Worm (Caenorhabditis elegans): ENCODE data around the gene ZK262.20.
"Not testable (repeated sequence)": the region's sequence is repeated elsewhere in the genome, so short reads cannot be mapped to it uniquely, and the experiment has no call there.

ZK262.20 gene

ce11 chrV:18426280-18426679 lies 8.6 kb downstream of the ZK262.20 start, which contains the start of gene srw-83:
Gene srw-83, plus strand, starts transcription at chrV:18426580.
- TF ChIP-seq W03F9.2 (tag; optimal IDR thresholded peaks at IDR 0.05) (no peak), him-1 (tag; optimal IDR thresholded peaks at IDR 0.05) (no peak), dao-5 (tag; optimal IDR thresholded peaks at IDR 0.05) (no peak)

ce11 chrV:18425544-18425943 lies 9.3 kb downstream of the ZK262.20 start, which contains the start of gene ZK262.19:
Gene ZK262.19, minus strand, starts transcription at chrV:18425644.
- TF ChIP-seq W03F9.2 (tag; optimal IDR thresholded peaks at IDR 0.05) (no peak), him-1 (tag; optimal IDR thresholded peaks at IDR 0.05) (no peak)

ce11 chrV:18424471-18424870 lies 10.4 kb downstream of the ZK262.20 start, which contains the start of gene ZK262.4:
Gene ZK262.4, minus strand, starts transcription at chrV:18424571.
- TF ChIP-seq W03F9.2 (tag; optimal IDR thresholded peaks at IDR 0.05): no peak
- TF ChIP-seq him-1 (tag; optimal IDR thresholded peaks at IDR 0.05): no peak
- no peak for TF ChIP-seq dao-5 (tag; optimal IDR thresholded peaks at IDR 0.05)

- TF ChIP-seq him-1 (tag; optimal IDR thresholded peaks at IDR 0.05) (no peak), dao-5 (tag; optimal IDR thresholded peaks at IDR 0.05) (no peak), W03F9.2 (tag; optimal IDR thresholded peaks at IDR 0.05) (no peak)
Measured at ce11 chrV:18420797-18421196, 14.1 kb downstream of the ZK262.20 start, which contains the start of gene srj-26. Gene srj-26, plus strand, starts transcription at chrV:18421097.

ce11 chrV:18414051-18414450 lies 20.8 kb downstream of the ZK262.20 start, which contains the start of gene txt-8:
Gene txt-8, plus strand, starts transcription at chrV:18414351.
- TF ChIP-seq W03F9.2 (tag; optimal IDR thresholded peaks at IDR 0.05) (no peak), him-1 (tag; optimal IDR thresholded peaks at IDR 0.05) (no peak), dao-5 (tag; optimal IDR thresholded peaks at IDR 0.05) (no peak)

ce11 chrV:18412887-18413286 lies 22.0 kb downstream of the ZK262.20 start, which contains the start of gene ZK262.2:
Gene ZK262.2, minus strand, starts transcription at chrV:18412987.
- no peak for TF ChIP-seq W03F9.2 (tag; optimal IDR thresholded peaks at IDR 0.05)
- no peak for TF ChIP-seq him-1 (tag; optimal IDR thresholded peaks at IDR 0.05)

- TF ChIP-seq dao-5 (tag; optimal IDR thresholded peaks at IDR 0.05): no peak
- no peak for TF ChIP-seq him-1 (tag; optimal IDR thresholded peaks at IDR 0.05)
- TF ChIP-seq W03F9.2 (tag; optimal IDR thresholded peaks at IDR 0.05): no peak
Measured at ce11 chrV:18412351-18412750, 22.5 kb downstream of the ZK262.20 start.

ce11 chrV:18410142-18410541 lies 24.7 kb downstream of the ZK262.20 start, which contains the start of gene srh-207:
Gene srh-207, minus strand, starts transcription at chrV:18410242.
- TF ChIP-seq dao-5 (tag; optimal IDR thresholded peaks at IDR 0.05) (no peak), W03F9.2 (tag; optimal IDR thresholded peaks at IDR 0.05) (no peak), him-1 (tag; optimal IDR thresholded peaks at IDR 0.05) (no peak)

ce11 chrV:18404767-18405166 lies 30.1 kb downstream of the ZK262.20 start, which contains the start of gene srh-209:
Gene srh-209, minus strand, starts transcription at chrV:18404867.
- TF ChIP-seq him-1, W03F9.2, dao-5 (tag; optimal IDR thresholded peaks at IDR 0.05): not testable (repeated sequence)

ce11 chrV:18402743-18403142 lies 32.1 kb downstream of the ZK262.20 start:
- no peak for TF ChIP-seq him-1 (tag; optimal IDR thresholded peaks at IDR 0.05)

ce11 chrV:18397814-18398213 lies 37.0 kb downstream of the ZK262.20 start, which contains the start of gene Y51A2B.16:
Gene Y51A2B.16, minus strand, starts transcription at chrV:18397914.
- TF ChIP-seq him-1 (tag; optimal IDR thresholded peaks at IDR 0.05): no peak
- TF ChIP-seq W03F9.2 (tag; optimal IDR thresholded peaks at IDR 0.05): no peak
- TF ChIP-seq dao-5 (tag; optimal IDR thresholded peaks at IDR 0.05): no peak

- TF ChIP-seq dao-5 (tag; optimal IDR thresholded peaks at IDR 0.05) (no peak), him-1 (tag; optimal IDR thresholded peaks at IDR 0.05) (no peak), W03F9.2 (tag; optimal IDR thresholded peaks at IDR 0.05) (no peak)
Measured at ce11 chrV:18395649-18396048, 39.2 kb downstream of the ZK262.20 start, which contains the start of gene Y51A2B.9. Gene Y51A2B.9, minus strand, starts transcription at chrV:18395749.

- TF ChIP-seq W03F9.2 (tag; optimal IDR thresholded peaks at IDR 0.05) (no peak), dao-5 (tag; optimal IDR thresholded peaks at IDR 0.05) (no peak), him-1 (tag; optimal IDR thresholded peaks at IDR 0.05) (no peak)
Measured at ce11 chrV:18394203-18394602, 40.7 kb downstream of the ZK262.20 start, which contains the start of gene Y51A2B.6. Gene Y51A2B.6, minus strand, starts transcription at chrV:18394303.

- no peak for TF ChIP-seq dao-5 (tag; optimal IDR thresholded peaks at IDR 0.05)
- TF ChIP-seq W03F9.2 (tag; optimal IDR thresholded peaks at IDR 0.05): no peak
- no peak for TF ChIP-seq him-1 (tag; optimal IDR thresholded peaks at IDR 0.05)
Measured at ce11 chrV:18389046-18389445, 45.8 kb downstream of the ZK262.20 start, which contains the start of the genes Y51A2B.4 and Y51A2B.5. Gene Y51A2B.4, minus strand, starts transcription at chrV:18389146. Gene Y51A2B.5, plus strand, starts transcription at chrV:18389277.

Measured in whole organism, L4/young adult.